Fruit fly (Drosophila melanogaster) whole organism, embryonic: Measurements from ENCODE around the gene CG10584.

ENCODE experiments used
- Aef1 ChIP-seq: fragments of 200-800 bp; sonication (Bioruptor generic); IDR thresholded peaks from 3 replicates; pipeline ENCODE4 v1.3.6; 2022; ENCODE audit warnings: missing biosample characterization, missing genetic modification characterization
- Atf-2 ChIP-seq: fragments of 200-800 bp; sonication (Bioruptor generic); optimal IDR thresholded peaks from 2 replicates; lab custom pipeline; 2016; ENCODE audit warnings: missing biosample characterization, missing genetic modification characterization
- CG10431 ChIP-seq: fragments of 200-800 bp; sonication (Bioruptor generic); optimal IDR thresholded peaks from 3 replicates; lab custom pipeline; 2018; ENCODE audit warnings: missing biosample characterization, mild to moderate bottlenecking, missing genetic modification characterization
- CG43689 ChIP-seq: fragments of 200-800 bp; sonication (Bioruptor generic); IDR thresholded peaks from 2 replicates; pipeline ENCODE4 v1.3.6; 2022; ENCODE audit warnings: missing biosample characterization, missing genetic modification characterization
- CG6683 ChIP-seq: fragments of 200-800 bp; sonication (Bioruptor generic); optimal IDR thresholded peaks from 2 replicates; lab custom pipeline; 2017; ENCODE audit warnings: missing biosample characterization, mild to moderate bottlenecking, missing genetic modification characterization, missing genetic modification reagents
- CG6813 ChIP-seq: fragments of 200-800 bp; sonication (Bioruptor generic); optimal IDR thresholded peaks from 2 replicates; lab custom pipeline; 2017; ENCODE audit warnings: missing biosample characterization, missing genetic modification characterization, mild to moderate bottlenecking, moderate library complexity, missing genetic modification reagents
- Drgx ChIP-seq: fragments of 200-800 bp; sonication (Bioruptor generic); IDR thresholded peaks from 2 replicates; pipeline ENCODE4 v1.3.6; 2022; ENCODE audit warnings: missing biosample characterization, missing genetic modification characterization
- Neu2 ChIP-seq: fragments of 200-800 bp; sonication (Bioruptor generic); optimal IDR thresholded peaks from 3 replicates; lab custom pipeline; 2016; ENCODE audit warnings: missing biosample characterization, missing genetic modification characterization, borderline replicate concordance
- al ChIP-seq: fragments of 200-800 bp; sonication (Bioruptor generic); IDR thresholded peaks from 2 replicates; pipeline ENCODE4 v1.3.6; 2022; ENCODE audit warnings: missing biosample characterization, missing genetic modification characterization
- az2 ChIP-seq: fragments of 200-800 bp; sonication (Bioruptor generic); optimal IDR thresholded peaks from 3 replicates; lab custom pipeline; 2016; ENCODE audit warnings: missing biosample characterization, missing genetic modification characterization
- cato ChIP-seq: fragments of 200-800 bp; sonication (Bioruptor generic); optimal IDR thresholded peaks from 2 replicates; lab custom pipeline; 2016; ENCODE audit warnings: missing biosample characterization, missing genetic modification characterization, borderline replicate concordance
- dpn ChIP-seq, 2 experiments: fragments of 200-800 bp; sonication (Bioruptor generic); optimal IDR thresholded peaks; 3 replicates each; lab custom pipeline; 2016; ENCODE audit warnings: missing biosample characterization in 2 of 2, missing genetic modification characterization in 2 of 2
- sc ChIP-seq, 3 experiments: fragments of >200 bp in 2 of 3; fragments of 200-800 bp in 1 of 3; sonication (Bioruptor generic) in 1 of 3; optimal IDR thresholded peaks; 2 replicates in 2 of 3; 3 replicates in 1 of 3; lab custom pipeline; 2017; ENCODE audit warnings: mild to moderate bottlenecking in 1 of 3, missing biosample characterization in 1 of 3, missing genetic modification characterization in 1 of 3, missing genetic modification reagents in 1 of 3
- schlank ChIP-seq: fragments of 200-800 bp; sonication (Bioruptor generic); optimal IDR thresholded peaks from 2 replicates; lab custom pipeline; 2018; ENCODE audit warnings: missing biosample characterization, mild to moderate bottlenecking, missing genetic modification characterization

DNA sequence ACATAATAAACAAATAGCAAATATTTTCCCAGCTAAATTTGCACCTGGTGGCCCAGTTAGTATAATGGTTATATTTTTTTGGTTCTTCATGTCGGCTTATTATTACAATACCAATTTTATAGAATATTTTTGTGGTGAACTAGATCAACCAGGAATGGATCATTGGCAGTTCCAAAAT, 2.8 kb upstream of the CG10584 start, which contains the start of gene CG10581:
- TF ChIP-seq cato (GFP tag; lab: Kevin White, UChicago) = no peak
- TF ChIP-seq Aef1 (GFP tag; lab: Robert Waterston, UW) = no peak
- TF ChIP-seq CG10431 (GFP tag; lab: Kevin White, UChicago) = no peak
- no peak for TF ChIP-seq CG6813 (GFP tag; lab: Kevin White, UChicago)
- no peak for TF ChIP-seq Atf-2
- TF ChIP-seq CG6683 (GFP tag; lab: Kevin White, UChicago) = no peak
- no peak for TF ChIP-seq al
- TF ChIP-seq az2 (GFP tag; lab: Kevin White, UChicago) = no peak
- TF ChIP-seq schlank (tag; lab: Kevin White, UChicago) = no peak
- TF ChIP-seq sc (optimal IDR thresholded peaks at IDR 0.05; lab: Kevin White, UChicago) = no peak
- no peak for TF ChIP-seq sc (GFP tag; optimal IDR thresholded peaks at IDR 0.05; lab: Kevin White, UChicago)
- no peak for TF ChIP-seq Drgx (GFP tag; lab: Robert Waterston, UW)
- no peak for TF ChIP-seq dpn (GFP tag; optimal IDR thresholded peaks at IDR 0.05; lab: Kevin White, UChicago)
- no peak for TF ChIP-seq CG43689 (GFP tag; lab: Robert Waterston, UW)
- TF ChIP-seq Neu2 (GFP tag; lab: Kevin White, UChicago) = no peak
